Fruit fly (Drosophila melanogaster) whole organism, prepupa: ENCODE measurements around the gene CG10958.

ENCODE experiments used
- Blimp-1 ChIP-seq: fragments of 200-800 bp; sonication (Bioruptor generic); optimal IDR thresholded peaks from 3 replicates; lab custom pipeline; 2017; ENCODE audit warnings: missing biosample characterization, missing genetic modification characterization, mild to moderate bottlenecking, moderate library complexity, missing genetic modification reagents
- CG11294 ChIP-seq: fragments of 200-800 bp; sonication (Bioruptor generic); IDR thresholded peaks from 2 replicates; pipeline ENCODE4 v1.3.6; 2022; ENCODE audit warnings: missing biosample characterization, missing genetic modification characterization
- CG11762 ChIP-seq: fragments of 200-800 bp; sonication (Bioruptor generic); optimal IDR thresholded peaks from 3 replicates; lab custom pipeline; 2016; ENCODE audit warnings: missing biosample characterization, missing genetic modification characterization; ENCODE audit not compliant: insufficient read depth
- CG15336 ChIP-seq: fragments of 200-800 bp; sonication (Bioruptor generic); IDR thresholded peaks from 2 replicates; pipeline ENCODE4 v1.3.6; 2022; ENCODE audit warnings: missing biosample characterization, missing genetic modification characterization
- CG1621 ChIP-seq: fragments of 200-800 bp; sonication (Bioruptor generic); optimal IDR thresholded peaks from 3 replicates; lab custom pipeline; 2018; ENCODE audit warnings: missing biosample characterization, mild to moderate bottlenecking, missing genetic modification characterization
- CG16779 ChIP-seq: fragments of 200-800 bp; sonication (Bioruptor generic); optimal IDR thresholded peaks from 3 replicates; lab custom pipeline; 2017; ENCODE audit warnings: missing biosample characterization, mild to moderate bottlenecking, missing genetic modification characterization
- CG31627 ChIP-seq: fragments of 200-800 bp; sonication (Bioruptor generic); optimal IDR thresholded peaks from 3 replicates; lab custom pipeline; 2016; ENCODE audit warnings: missing biosample characterization, missing genetic modification characterization
- CG32006 ChIP-seq: fragments of 200-800 bp; sonication (Bioruptor generic); optimal IDR thresholded peaks from 3 replicates; lab custom pipeline; 2017; ENCODE audit warnings: missing biosample characterization, mild to moderate bottlenecking, missing genetic modification characterization
- CG34406 ChIP-seq: fragments of 200-800 bp; sonication (Bioruptor generic); optimal IDR thresholded peaks from 3 replicates; lab custom pipeline; 2016; ENCODE audit warnings: missing biosample characterization, missing genetic modification characterization
- CG4318 ChIP-seq: fragments of 200-800 bp; sonication (Bioruptor generic); optimal IDR thresholded peaks from 3 replicates; lab custom pipeline; 2017; ENCODE audit warnings: missing biosample characterization, mild to moderate bottlenecking, missing genetic modification characterization
- CG6276 ChIP-seq: fragments of 200-800 bp; sonication (Bioruptor generic); optimal IDR thresholded peaks from 2 replicates; lab custom pipeline; 2017; ENCODE audit warnings: missing biosample characterization, mild to moderate bottlenecking, missing genetic modification characterization
- CG6792 ChIP-seq: fragments of 200-800 bp; sonication (Bioruptor generic); optimal IDR thresholded peaks from 3 replicates; lab custom pipeline; 2016; ENCODE audit warnings: missing biosample characterization, missing genetic modification characterization
- CG6808 ChIP-seq: fragments of 200-800 bp; sonication (Bioruptor generic); optimal IDR thresholded peaks from 3 replicates; lab custom pipeline; 2017; ENCODE audit warnings: missing biosample characterization, missing genetic modification characterization, mild to moderate bottlenecking, moderate library complexity, missing genetic modification reagents
- CG6854 ChIP-seq: fragments of 200-800 bp; sonication (Bioruptor generic); optimal IDR thresholded peaks from 2 replicates; lab custom pipeline; 2017; ENCODE audit warnings: missing biosample characterization, mild to moderate bottlenecking, missing genetic modification characterization
- CG8119 ChIP-seq: fragments of 200-800 bp; sonication (Bioruptor generic); IDR thresholded peaks from 3 replicates; pipeline ENCODE4 v1.3.6; 2022; ENCODE audit warnings: missing biosample characterization, missing genetic modification characterization
- CG8319 ChIP-seq: fragments of 200-800 bp; sonication (Bioruptor generic); optimal IDR thresholded peaks from 3 replicates; lab custom pipeline; 2016; ENCODE audit warnings: missing biosample characterization, missing genetic modification characterization
- CG8632 ChIP-seq: fragments of 200-800 bp; sonication (Bioruptor generic); optimal IDR thresholded peaks from 3 replicates; lab custom pipeline; 2016; ENCODE audit warnings: missing biosample characterization, missing genetic modification characterization
- Eip75B ChIP-seq: fragments of 200-800 bp; sonication (Bioruptor generic); optimal IDR thresholded peaks from 3 replicates; lab custom pipeline; 2016; ENCODE audit warnings: missing biosample characterization, missing genetic modification characterization
- Eip78C ChIP-seq: fragments of 200-800 bp; sonication (Bioruptor generic); peaks from one replicate; lab custom pipeline; 2016; ENCODE audit warnings: missing biosample characterization, missing genetic modification characterization
- Ets21C ChIP-seq: fragments of 200-800 bp; sonication (Bioruptor generic); optimal IDR thresholded peaks from 3 replicates; lab custom pipeline; 2016; ENCODE audit warnings: missing biosample characterization, missing genetic modification characterization
- Ets96B ChIP-seq: fragments of 200-800 bp; optimal IDR thresholded peaks from 2 replicates; lab custom pipeline; 2019; ENCODE audit warnings: missing biosample characterization, mild to moderate bottlenecking, missing genetic modification characterization, moderate library complexity
- Gug ChIP-seq: fragments of 200-800 bp; sonication (Bioruptor generic); IDR thresholded peaks from 2 replicates; pipeline ENCODE4 v1.3.6; 2022; ENCODE audit warnings: missing biosample characterization, missing genetic modification characterization
- Hr38 ChIP-seq: sonication (Bioruptor generic); optimal IDR thresholded peaks from 2 replicates; lab custom pipeline; 2016; ENCODE audit warnings: missing biosample characterization, missing genetic modification characterization
- Hr4 ChIP-seq: fragments of 200-800 bp; sonication (Bioruptor generic); optimal IDR thresholded peaks from 3 replicates; lab custom pipeline; 2016; ENCODE audit warnings: missing biosample characterization, missing genetic modification characterization
- Lpt ChIP-seq: fragments of 200-800 bp; sonication (Bioruptor generic); optimal IDR thresholded peaks from 3 replicates; lab custom pipeline; 2016; ENCODE audit warnings: missing biosample characterization, missing genetic modification characterization
- OdsH ChIP-seq: fragments of 200-800 bp; sonication (Bioruptor generic); optimal IDR thresholded peaks from 3 replicates; lab custom pipeline; 2016; ENCODE audit warnings: missing biosample characterization, missing genetic modification characterization
- Smox ChIP-seq: fragments of 200-800 bp; sonication (Bioruptor generic); optimal IDR thresholded peaks from 3 replicates; lab custom pipeline; 2016; ENCODE audit warnings: missing biosample characterization, missing genetic modification characterization
- acj6 ChIP-seq: fragments of 200-800 bp; sonication (Bioruptor generic); optimal IDR thresholded peaks from 3 replicates; lab custom pipeline; 2016; ENCODE audit warnings: missing biosample characterization, missing genetic modification characterization
- cyc ChIP-seq: fragments of 200-800 bp; sonication (Bioruptor generic); optimal IDR thresholded peaks from 3 replicates; lab custom pipeline; 2016; ENCODE audit warnings: missing biosample characterization, missing genetic modification characterization
- dsx ChIP-seq: fragments of 200-800 bp; optimal IDR thresholded peaks from 3 replicates; lab custom pipeline; 2019; ENCODE audit warnings: missing biosample characterization, mild to moderate bottlenecking, missing genetic modification characterization, moderate library complexity; ENCODE audit not compliant: poor library complexity, severe bottlenecking
- eg ChIP-seq: fragments of 200-800 bp; sonication (Bioruptor generic); IDR thresholded peaks from 3 replicates; pipeline ENCODE4 v1.3.6; 2022; ENCODE audit warnings: missing biosample characterization, missing genetic modification characterization
- esn ChIP-seq: fragments of 200-800 bp; sonication (Bioruptor generic); optimal IDR thresholded peaks from 2 replicates; lab custom pipeline; 2016; ENCODE audit warnings: missing biosample characterization, mild to moderate bottlenecking, missing genetic modification characterization, moderate library complexity
- fd59A ChIP-seq: fragments of 200-800 bp; sonication (Bioruptor generic); optimal IDR thresholded peaks from 2 replicates; lab custom pipeline; 2017; ENCODE audit warnings: missing biosample characterization, mild to moderate bottlenecking, missing genetic modification characterization, missing genetic modification reagents
- fkh ChIP-seq: fragments of 200-800 bp; sonication (Bioruptor generic); optimal IDR thresholded peaks from 3 replicates; lab custom pipeline; 2017; ENCODE audit warnings: missing biosample characterization, mild to moderate bottlenecking, missing genetic modification characterization, moderate library complexity
- lz ChIP-seq: fragments of 200-800 bp; sonication (Bioruptor generic); optimal IDR thresholded peaks from 3 replicates; lab custom pipeline; 2016; ENCODE audit warnings: missing biosample characterization, missing genetic modification characterization
- net ChIP-seq: fragments of 200-800 bp; sonication (Bioruptor generic); optimal IDR thresholded peaks from 3 replicates; lab custom pipeline; 2016; ENCODE audit warnings: missing biosample characterization, missing genetic modification characterization
- pdm3 ChIP-seq: fragments of 200-800 bp; sonication (Bioruptor generic); optimal IDR thresholded peaks from 3 replicates; lab custom pipeline; 2016; ENCODE audit warnings: missing biosample characterization, missing genetic modification characterization
- salr ChIP-seq, 2 experiments: fragments of 200-800 bp; sonication (Bioruptor generic); optimal IDR thresholded peaks; 3 replicates each; lab custom pipeline; 2016 to 2018; ENCODE audit warnings: missing biosample characterization in 2 of 2, missing genetic modification characterization in 2 of 2, mild to moderate bottlenecking in 1 of 2
- ss ChIP-seq, 2 experiments: fragments of 200-800 bp; sonication (Bioruptor generic); optimal IDR thresholded peaks; 2 replicates in 1 of 2; 3 replicates in 1 of 2; lab custom pipeline; 2017 to 2018; ENCODE audit warnings: mild to moderate bottlenecking in 2 of 2, missing biosample characterization in 2 of 2, missing genetic modification characterization in 2 of 2, moderate library complexity in 1 of 2
- svp ChIP-seq: fragments of 200-800 bp; sonication (Bioruptor generic); peaks from one replicate; lab custom pipeline; 2016; ENCODE audit warnings: missing biosample characterization, missing genetic modification characterization
- topi ChIP-seq: fragments of 200-800 bp; sonication (Bioruptor generic); optimal IDR thresholded peaks from 3 replicates; lab custom pipeline; 2016; ENCODE audit warnings: missing biosample characterization, missing genetic modification characterization
- vri ChIP-seq: fragments of 200-800 bp; sonication (Bioruptor generic); optimal IDR thresholded peaks from 3 replicates; lab custom pipeline; 2016; ENCODE audit warnings: missing biosample characterization, mild to moderate bottlenecking, missing genetic modification characterization

Gene CG10958

dm6 chrX:8115717-8116311, 16.3 kb upstream of the CG10958 start, which contains the start of gene Gclc:
TSS of gene Gclc (minus strand) at chrX:8116147.
- no peak for TF ChIP-seq Eip75B (GFP tag; lab: Kevin White, UChicago)
- TF ChIP-seq CG16779 (tag; lab: Kevin White, UChicago): peak; percentile 3
- TF ChIP-seq CG6276 (GFP tag; lab: Kevin White, UChicago): peak; percentile 4
- peak; percentile 84 for TF ChIP-seq Eip78C (GFP tag; lab: Kevin White, UChicago)
- no peak for TF ChIP-seq Hr4 (GFP tag; lab: Kevin White, UChicago)
- TF ChIP-seq esn (GFP tag; lab: Kevin White, UChicago): no peak
- no peak for TF ChIP-seq CG6808 (GFP tag; lab: Kevin White, UChicago)
- no peak for TF ChIP-seq CG6792 (GFP tag; lab: Kevin White, UChicago)
- peak; percentile 5 for TF ChIP-seq fkh (GFP tag; lab: Kevin White, UChicago)
- no peak for TF ChIP-seq eg (GFP tag; lab: Robert Waterston, UW)
- no peak for TF ChIP-seq CG6854 (GFP tag; lab: Kevin White, UChicago)
- TF ChIP-seq net (GFP tag; lab: Kevin White, UChicago): no peak

dm6 chrX:8116813-8117212, 15.3 kb upstream of the CG10958 start, which contains the start of gene CG1575:
TSS of gene CG1575 (plus strand) at chrX:8117012.
- TF ChIP-seq CG1621 (tag; lab: Kevin White, UChicago): no peak
- TF ChIP-seq, all 60 proteins: peak for 0

- TF ChIP-seq dsx (GFP tag; lab: Kevin White, UChicago) (no peak), Eip78C (GFP tag; lab: Kevin White, UChicago) (peak; percentile 39)
These were observed 11.1 kb upstream of the CG10958 start, which contains the start of gene CG2260 for dm6 chrX:8120939-8121338. TSS of gene CG2260 (minus strand) at chrX:8121147.

- TF ChIP-seq CG8632 (GFP tag; lab: Kevin White, UChicago) (peak; percentile 4), svp (GFP tag; lab: Kevin White, UChicago) (no peak), Lpt (GFP tag; lab: Kevin White, UChicago) (peak; percentile 54), acj6 (peak; percentile 34), CG6792 (GFP tag; lab: Kevin White, UChicago) (peak; percentile 25), CG15336 (GFP tag; lab: Robert Waterston, UW) (peak; percentile 76), CG11762 (GFP tag; lab: Kevin White, UChicago) (peak; percentile 20), CG6276 (GFP tag; lab: Kevin White, UChicago) (peak; percentile 66), CG34406 (GFP tag; lab: Kevin White, UChicago) (no peak), topi (GFP tag; lab: Kevin White, UChicago) (peak; percentile 15), Smox (no peak), pdm3 (GFP tag; lab: Kevin White, UChicago) (peak; percentile 56), CG32006 (GFP tag; lab: Kevin White, UChicago) (peak; percentile 85), CG31627 (GFP tag; lab: Kevin White, UChicago) (no peak), Ets96B (peak; percentile 17), Blimp-1 (GFP tag; lab: Kevin White, UChicago) (no peak), CG4318 (peak; percentile 57), net (GFP tag; lab: Kevin White, UChicago) (peak; percentile 63), ss (GFP tag; optimal IDR thresholded peaks at IDR 0.05; lab: Kevin White, UChicago) (peak; percentile 67 to 78), CG8319 (GFP tag; lab: Kevin White, UChicago) (no peak), CG1621 (tag; lab: Kevin White, UChicago) (no peak), OdsH (GFP tag; lab: Kevin White, UChicago) (peak; percentile 41), lz (GFP tag; lab: Kevin White, UChicago) (no peak), Eip78C (GFP tag; lab: Kevin White, UChicago) (peak; percentile 92), fd59A (GFP tag; lab: Kevin White, UChicago) (peak; percentile 36), Ets21C (GFP tag; lab: Kevin White, UChicago) (no peak), Eip75B (GFP tag; lab: Kevin White, UChicago) (peak; percentile 28), CG11294 (GFP tag; lab: Robert Waterston, UW) (no peak), Gug (GFP tag; lab: Robert Waterston, UW) (no peak), vri (GFP tag; lab: Kevin White, UChicago) (no peak), salr (GFP tag; optimal IDR thresholded peaks at IDR 0.05; lab: Kevin White, UChicago) (peak in 1 of 2 experiments; percentile 38), cyc (GFP tag; lab: Kevin White, UChicago) (no peak), Hr4 (GFP tag; lab: Kevin White, UChicago) (peak; percentile 76), dsx (GFP tag; lab: Kevin White, UChicago) (peak; percentile 27), CG6854 (GFP tag; lab: Kevin White, UChicago) (no peak), esn (GFP tag; lab: Kevin White, UChicago) (peak; percentile 18), eg (GFP tag; lab: Robert Waterston, UW) (peak; percentile 62), CG8119 (GFP tag; lab: Robert Waterston, UW) (peak; percentile 77), Hr38 (GFP tag; lab: Kevin White, UChicago) (no peak)
These were observed 9.3 kb upstream of the CG10958 start for dm6 chrX:8122834-8123233.
